Worm (Caenorhabditis elegans) whole organism, L4 larva: ENCODE results near the gene C32D5.11.

Experiments used
- lir-3 ChIP-seq: sonication (generic microtip); optimal IDR thresholded peaks from 2 replicates; lab custom pipeline; 2016; ENCODE audit warnings: mild to moderate bottlenecking, missing genetic modification characterization, missing compliant biosample characterization
- nhr-11 ChIP-seq: fragments of 150-350 bp; optimal IDR thresholded peaks from 2 replicates; lab custom pipeline; 2014; ENCODE audit warnings: missing biosample characterization, missing genetic modification characterization
- php-3 ChIP-seq: fragments of 200-800 bp; sonication (Bioruptor generic); IDR thresholded peaks from 2 replicates; pipeline ENCODE4 v1.3.6; 2022; ENCODE audit warnings: missing genetic modification reagents, missing genetic modification characterization, missing compliant biosample characterization
- snpc-4 ChIP-seq: fragments of 150-350 bp; optimal IDR thresholded peaks from 2 replicates; lab custom pipeline; 2014; ENCODE audit warnings: missing biosample characterization, missing genetic modification characterization
- zag-1 ChIP-seq: fragments of 150-350 bp; optimal IDR thresholded peaks from 2 replicates; lab custom pipeline; 2014; ENCODE audit warnings: missing biosample characterization, missing genetic modification characterization

ce11 chrII:6398406-6398805, 43.2 kb upstream of the C32D5.11 start, which contains the start of gene zig-10:
- no peak for TF ChIP-seq nhr-11
- TF ChIP-seq lir-3 = no peak
- TF ChIP-seq snpc-4 (tag; lab: Kevin White, UChicago) = no peak
- TF ChIP-seq zag-1 (tag; lab: Kevin White, UChicago) = no peak
- TF ChIP-seq php-3 (GFP tag; lab: Robert Waterston, UW) = no peak
